Fruit fly (Drosophila melanogaster): ENCODE measurements around the gene CG17746.

CG17746 gene

DNA sequence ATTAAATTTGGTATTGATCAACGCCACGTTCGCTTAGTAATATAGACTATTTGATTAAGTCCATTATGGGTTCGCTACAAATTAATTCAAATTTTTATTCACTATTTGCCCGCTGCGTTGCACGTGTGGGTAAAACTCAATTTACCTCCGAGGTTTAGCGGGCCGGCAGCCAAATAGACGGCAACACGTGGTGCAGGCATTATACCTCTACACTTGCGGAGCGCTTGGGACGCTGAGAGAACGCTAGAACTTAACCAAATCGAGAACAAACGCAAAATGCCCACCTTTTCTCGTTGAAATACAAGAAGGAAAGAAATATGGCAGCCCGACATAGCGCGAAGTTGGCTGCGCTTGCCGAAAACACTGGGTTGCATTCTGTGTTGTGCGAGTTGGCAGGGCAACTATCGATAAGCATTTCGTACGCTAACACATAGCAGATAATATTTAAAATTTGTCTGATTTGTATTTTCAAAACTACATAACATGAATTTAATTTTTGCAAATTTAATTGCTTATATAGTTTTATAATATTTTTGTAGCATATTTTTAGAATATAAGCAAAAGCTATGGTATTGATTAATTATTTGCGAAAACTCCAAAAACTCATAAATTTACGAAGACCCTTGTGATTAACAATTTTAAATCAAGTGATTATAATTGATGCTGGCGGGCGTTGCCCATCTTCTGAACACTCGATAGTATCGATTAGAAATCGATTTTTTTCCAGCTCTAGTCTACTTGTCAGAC, 16.6 kb downstream of the CG17746 start, which contains the start of the genes RpL28 and eIF1 (continued):
- TF ChIP-seq Lpt (GFP tag; optimal IDR thresholded peaks at IDR 0.05) (no peak), H2.0 (GFP tag; IDR thresholded peaks at IDR 0.05) (peak; percentile 77), TFAM (GFP tag; optimal IDR thresholded peaks at IDR 0.05) (peak; percentile 83), psq (GFP tag; optimal IDR thresholded peaks at IDR 0.05) (peak; percentile 70), tin (GFP tag; optimal IDR thresholded peaks at IDR 0.05) (peak; percentile 91), pros (GFP tag; optimal IDR thresholded peaks at IDR 0.05) (no peak), CG32767 (GFP tag; IDR thresholded peaks at IDR 0.05) (peak; percentile 57; the same call in 1 of the 2 replicates), ind (GFP tag; optimal IDR thresholded peaks at IDR 0.05) (peak; percentile 80), CG6654 (GFP tag; optimal IDR thresholded peaks at IDR 0.05) (peak; percentile 84), CG12391 (tag; optimal IDR thresholded peaks at IDR 0.05) (peak; percentile 92), Taf1 (GFP tag; IDR thresholded peaks at IDR 0.05) (peak; percentile 45; the same call in 1 of the 2 replicates), mld (GFP tag; IDR thresholded peaks at IDR 0.05; ENCODE audit: partially characterized antibody) (0 out of 3 replicates have a peak, but pooled peaks have one; percentile 39), CG2712 (tag; optimal IDR thresholded peaks at IDR 0.05) (peak; percentile 86), CG10979 (tag; optimal IDR thresholded peaks at IDR 0.05) (peak; percentile 71), grn (GFP tag; optimal IDR thresholded peaks at IDR 0.05) (peak; percentile 83), HLH4C (GFP tag; IDR thresholded peaks at IDR 0.05; ENCODE audit: partially characterized antibody) (peak; percentile 62), Hr78 (GFP tag; optimal IDR thresholded peaks at IDR 0.05) (peak in 1 of 2 experiments; percentile 43), Tbp (GFP tag; optimal IDR thresholded peaks at IDR 0.05) (peak; percentile 18), CHES-1-like (GFP tag; optimal IDR thresholded peaks at IDR 0.05) (peak; percentile 91), nom (GFP tag; optimal IDR thresholded peaks at IDR 0.05) (peak; percentile 86), B-H1 (GFP tag; IDR thresholded peaks at IDR 0.05) (peak; percentile 81), CG5180 (GFP tag; optimal IDR thresholded peaks at IDR 0.05) (peak; percentile 81), ATbp (GFP tag; optimal IDR thresholded peaks at IDR 0.05) (peak; percentile 88), CG12659 (GFP tag; optimal IDR thresholded peaks at IDR 0.05) (peak; percentile 97), CG10654 (GFP tag; optimal IDR thresholded peaks at IDR 0.05) (peak; percentile 93), zfh1 (GFP tag; IDR thresholded peaks at IDR 0.05) (peak; percentile 93), Bteb2 (GFP tag; optimal IDR thresholded peaks at IDR 0.05) (peak; percentile 86), da (GFP tag; optimal IDR thresholded peaks at IDR 0.05) (peak; percentile 89), HmgZ (tag; optimal IDR thresholded peaks at IDR 0.05) (peak; percentile 84), sob (GFP tag; IDR thresholded peaks at IDR 0.05) (peak; percentile 91), Med (GFP tag) (peak; percentile 99), salm (tag; optimal IDR thresholded peaks at IDR 0.05) (peak; percentile 36), CG13296 (GFP tag; optimal IDR thresholded peaks at IDR 0.05) (peak; percentile 91), Dbx (GFP tag; IDR thresholded peaks at IDR 0.05) (peak; percentile 90), CG4854 (GFP tag; optimal IDR thresholded peaks at IDR 0.05) (peak; percentile 85), CG17802 (tag; optimal IDR thresholded peaks at IDR 0.05) (peak; percentile 89), CG18764 (GFP tag; optimal IDR thresholded peaks at IDR 0.05) (peak; percentile 88), CG8290 (GFP tag; optimal IDR thresholded peaks at IDR 0.05) (peak; percentile 93), CG8290 (tag; optimal IDR thresholded peaks at IDR 0.05) (peak; percentile 89 to 97), nerfin-1 (tag; optimal IDR thresholded peaks at IDR 0.05) (peak; percentile 85), CG3995 (GFP tag; optimal IDR thresholded peaks at IDR 0.05) (peak; percentile 87), hb (GFP tag; IDR thresholded peaks at IDR 0.05; ENCODE audit: partially characterized antibody) (peak; percentile 74; the same call in 1 of the 3 replicates), Bdp1 (GFP tag; optimal IDR thresholded peaks at IDR 0.05) (peak; percentile 87), CG18011 (GFP tag; optimal IDR thresholded peaks at IDR 0.05) (peak; percentile 83), NFAT (GFP tag; IDR thresholded peaks at IDR 0.05) (peak; percentile 95), Usf (GFP tag; optimal IDR thresholded peaks at IDR 0.05) (peak; percentile 90), CG5245 (GFP tag; optimal IDR thresholded peaks at IDR 0.05) (peak; percentile 83), CG5953 (GFP tag; IDR thresholded peaks at IDR 0.05) (peak; percentile 80), Hr39 (optimal IDR thresholded peaks at IDR 0.05) (no peak)

Data from whole organism, embryonic.